Fruit fly (Drosophila melanogaster): ENCODE data around the gene temp.
A peak's percentile ranks its signal among the peaks of the same experiment; 100 is the strongest.

- TF ChIP-seq dsf (GFP tag; optimal IDR thresholded peaks at IDR 0.05; ENCODE audit: borderline replicate concordance) (no peak), usp (GFP tag; optimal IDR thresholded peaks at IDR 0.05) (no peak), rgr (GFP tag; optimal IDR thresholded peaks at IDR 0.05) (no peak), psq (GFP tag; optimal IDR thresholded peaks at IDR 0.05) (no peak), GATAd (GFP tag; optimal IDR thresholded peaks at IDR 0.05) (no peak), Vsx2 (GFP tag; optimal IDR thresholded peaks at IDR 0.05; ENCODE audit: partially characterized antibody) (no peak), h (GFP tag; optimal IDR thresholded peaks at IDR 0.05) (peak; percentile 16)
Observed at dm6 chrX:2254020-2254626, 8.2 kb downstream of the temp start, which contains the start of gene CG3091.

Measured in whole organism, wandering third instar larva.